In the genomic region with DNA sequence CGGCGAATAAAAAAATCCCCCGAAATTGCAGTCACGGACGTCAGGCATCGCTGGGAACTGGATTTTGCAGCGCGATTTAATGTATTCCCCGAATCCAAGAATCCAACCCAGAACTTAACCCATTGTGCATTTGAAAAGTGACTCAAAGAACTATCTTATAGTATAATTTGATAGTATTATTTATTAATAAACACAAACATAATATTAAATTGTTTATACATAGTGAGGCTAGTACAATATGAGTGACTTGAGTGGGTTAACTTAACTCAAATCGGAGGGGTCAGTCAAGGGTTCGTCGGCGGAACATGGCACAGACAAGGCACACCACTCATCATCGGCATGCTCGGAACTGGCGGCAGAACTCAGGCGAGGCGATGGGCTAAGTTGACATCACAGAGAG, we compare ENCODE assay signal across 4 fruit fly cellular contexts.
A peak's percentile ranks its signal among the peaks of the same experiment; 100 is the strongest.
TF ChIP-seq lines count a peak whose summit lies in the region.

No protein-coding gene starts in this region.

- no peak for TF ChIP-seq CTCF in whole organism, embryonic (GFP tag; optimal IDR thresholded peaks at IDR 0.05; lab: Kevin White, UChicago)

TF ChIP-seq in whole organism, embryonic, 481 proteins besides CTCF, POLR2A, EP300 and RAD21:
- TF ChIP-seq HLH4C (GFP tag; IDR thresholded peaks at IDR 0.05; lab: Robert Waterston, UW; ENCODE audit: partially characterized antibody) (no peak), CG12769 (tag; optimal IDR thresholded peaks at IDR 0.05; lab: Kevin White, UChicago) (peak; percentile 50), sc (optimal IDR thresholded peaks at IDR 0.05; lab: Kevin White, UChicago) (no peak), sc (GFP tag; optimal IDR thresholded peaks at IDR 0.05; lab: Kevin White, UChicago) (no peak), tap (tag; optimal IDR thresholded peaks at IDR 0.05; lab: Kevin White, UChicago) (no peak)
TF ChIP-seq in whole organism, embryonic: peak in this region for 1.

TF ChIP-seq in whole organism, prepupa, 60 proteins besides CTCF, POLR2A, EP300 and RAD21 (continues in another document):
- TF ChIP-seq CG1621 (tag; optimal IDR thresholded peaks at IDR 0.05; lab: Kevin White, UChicago): peak; percentile 11
- TF ChIP-seq Eip75B (GFP tag; optimal IDR thresholded peaks at IDR 0.05; lab: Kevin White, UChicago): no peak
- TF ChIP-seq Sox15 (GFP tag; optimal IDR thresholded peaks at IDR 0.05; lab: Kevin White, UChicago): no peak
- no peak for TF ChIP-seq lz (GFP tag; optimal IDR thresholded peaks at IDR 0.05; lab: Kevin White, UChicago)
- TF ChIP-seq cyc (GFP tag; optimal IDR thresholded peaks at IDR 0.05; lab: Kevin White, UChicago): no peak
- peak; percentile 7 for TF ChIP-seq CG7368 (GFP tag; optimal IDR thresholded peaks at IDR 0.05; lab: Kevin White, UChicago)
- TF ChIP-seq CG11902 (GFP tag; optimal IDR thresholded peaks at IDR 0.05; lab: Kevin White, UChicago): no peak
- peak; percentile 1 for TF ChIP-seq CG10631 (GFP tag; optimal IDR thresholded peaks at IDR 0.05; lab: Kevin White, UChicago)
- no peak for TF ChIP-seq Gug (GFP tag; IDR thresholded peaks at IDR 0.05; lab: Robert Waterston, UW)
- peak; percentile 36 for TF ChIP-seq Sox102F (GFP tag; optimal IDR thresholded peaks at IDR 0.05; lab: Kevin White, UChicago)
- TF ChIP-seq topi (GFP tag; optimal IDR thresholded peaks at IDR 0.05; lab: Kevin White, UChicago): no peak
- TF ChIP-seq vri (GFP tag; optimal IDR thresholded peaks at IDR 0.05; lab: Kevin White, UChicago): peak; percentile 17
- TF ChIP-seq net (GFP tag; optimal IDR thresholded peaks at IDR 0.05; lab: Kevin White, UChicago): peak; percentile 15
- TF ChIP-seq Hr4 (GFP tag; optimal IDR thresholded peaks at IDR 0.05; lab: Kevin White, UChicago): no peak
- TF ChIP-seq Lpt (GFP tag; optimal IDR thresholded peaks at IDR 0.05; lab: Kevin White, UChicago): no peak
- no peak for TF ChIP-seq CG8319 (GFP tag; optimal IDR thresholded peaks at IDR 0.05; lab: Kevin White, UChicago)
- peak; percentile 13 for TF ChIP-seq CG31627 (GFP tag; optimal IDR thresholded peaks at IDR 0.05; lab: Kevin White, UChicago)
- TF ChIP-seq fd85E (GFP tag; optimal IDR thresholded peaks at IDR 0.05; lab: Kevin White, UChicago): no peak
- TF ChIP-seq OdsH (GFP tag; optimal IDR thresholded peaks at IDR 0.05; lab: Kevin White, UChicago): peak; percentile 34
- no peak for TF ChIP-seq CG6276 (GFP tag; optimal IDR thresholded peaks at IDR 0.05; lab: Kevin White, UChicago)
- no peak for TF ChIP-seq salr (GFP tag; optimal IDR thresholded peaks at IDR 0.05; lab: Kevin White, UChicago)
- TF ChIP-seq CG3919 (GFP tag; optimal IDR thresholded peaks at IDR 0.05; lab: Kevin White, UChicago): no peak
- no peak for TF ChIP-seq CG6163 (GFP tag; IDR thresholded peaks at IDR 0.05; lab: Robert Waterston, UW)
- no peak for TF ChIP-seq dsx (GFP tag; optimal IDR thresholded peaks at IDR 0.05; lab: Kevin White, UChicago; ENCODE audit: poor library complexity, severe bottlenecking)
- no peak for TF ChIP-seq dac (GFP tag; optimal IDR thresholded peaks at IDR 0.05; lab: Kevin White, UChicago)
- TF ChIP-seq CG3032 (tag; optimal IDR thresholded peaks at IDR 0.05; lab: Kevin White, UChicago): peak; percentile 51
- TF ChIP-seq esn (GFP tag; optimal IDR thresholded peaks at IDR 0.05; lab: Kevin White, UChicago): peak; percentile 61
- TF ChIP-seq spab (GFP tag; optimal IDR thresholded peaks at IDR 0.05; lab: Kevin White, UChicago): no peak

TF ChIP-seq in whole organism, pupa, 21 proteins besides CTCF, POLR2A, EP300 and RAD21:
- TF ChIP-seq Snoo (tag; optimal IDR thresholded peaks at IDR 0.05; lab: Kevin White, UChicago): no peak
- peak; percentile 11 for TF ChIP-seq gl (tag; optimal IDR thresholded peaks at IDR 0.05; lab: Kevin White, UChicago)
- no peak for TF ChIP-seq CG4496 (GFP tag; IDR thresholded peaks at IDR 0.05; lab: Robert Waterston, UW)
- TF ChIP-seq CG8159 (tag; optimal IDR thresholded peaks at IDR 0.05; lab: Kevin White, UChicago): peak; percentile 46
- peak; percentile 1 for TF ChIP-seq CG8301 (tag; optimal IDR thresholded peaks at IDR 0.05; lab: Kevin White, UChicago)
- TF ChIP-seq CG17806 (tag; optimal IDR thresholded peaks at IDR 0.05; lab: Kevin White, UChicago): peak; percentile 37
- TF ChIP-seq CG9948 (tag; optimal IDR thresholded peaks at IDR 0.05; lab: Kevin White, UChicago): peak; percentile 36
- peak; percentile 31 for TF ChIP-seq CG34367 (tag; optimal IDR thresholded peaks at IDR 0.05; lab: Kevin White, UChicago)
- TF ChIP-seq CG14655 (GFP tag; optimal IDR thresholded peaks at IDR 0.05; lab: Kevin White, UChicago): peak; percentile 3
- peak; percentile 51 for TF ChIP-seq CG15710 (tag; optimal IDR thresholded peaks at IDR 0.05; lab: Kevin White, UChicago)
TF ChIP-seq in whole organism, pupa: peak in this region for 8.

TF ChIP-seq in whole organism, wandering third instar larva, 38 proteins besides CTCF, POLR2A, EP300 and RAD21:
- TF ChIP-seq HLH106 (tag; optimal IDR thresholded peaks at IDR 0.05; lab: Kevin White, UChicago) (peak; percentile 50), dsf (GFP tag; optimal IDR thresholded peaks at IDR 0.05; lab: Kevin White, UChicago; ENCODE audit: borderline replicate concordance) (no peak), Sp1 (GFP tag; optimal IDR thresholded peaks at IDR 0.05; lab: Kevin White, UChicago) (peak; percentile 37), rgr (GFP tag; optimal IDR thresholded peaks at IDR 0.05; lab: Kevin White, UChicago) (peak; percentile 44), usp (GFP tag; optimal IDR thresholded peaks at IDR 0.05; lab: Kevin White, UChicago) (no peak), OdsH (GFP tag; optimal IDR thresholded peaks at IDR 0.05; lab: Kevin White, UChicago) (peak; percentile 54), Hnf4 (GFP tag; optimal IDR thresholded peaks at IDR 0.05; lab: Kevin White, UChicago) (peak; percentile 41)
TF ChIP-seq in whole organism, wandering third instar larva: peak in this region for 5.
